Comparison of ENCODE assay signal across 4 fruit fly cellular contexts in genomic region chrX:15620439-15621227, dm6.
TF ChIP-seq lines count a peak whose summit lies in the region.

No protein-coding gene starts in this region.

- no peak for TF ChIP-seq CTCF in whole organism, embryonic (GFP tag; optimal IDR thresholded peaks at IDR 0.05; lab: Kevin White, UChicago)

TF ChIP-seq in whole organism, adult, 20 proteins besides CTCF, POLR2A, EP300 and RAD21:
- TF ChIP-seq pad (GFP tag; optimal IDR thresholded peaks at IDR 0.05; lab: Kevin White, UChicago) (no peak), cic (GFP tag; optimal IDR thresholded peaks at IDR 0.05; lab: Kevin White, UChicago) (no peak), CG5204 (GFP tag; optimal IDR thresholded peaks at IDR 0.05; lab: Kevin White, UChicago) (no peak), Mnt (GFP tag; optimal IDR thresholded peaks at IDR 0.05; lab: Kevin White, UChicago) (no peak), kay (GFP tag; lab: Kevin White, UChicago; ENCODE audit: borderline replicate concordance) (peak; percentile 20)

TF ChIP-seq in whole organism, embryonic, 481 proteins besides CTCF, POLR2A, EP300 and RAD21:
- TF ChIP-seq klu (GFP tag; IDR thresholded peaks at IDR 0.05; lab: Robert Waterston, UW): no peak
- TF ChIP-seq Atf3 (GFP tag; optimal IDR thresholded peaks at IDR 0.05; lab: Kevin White, UChicago): no peak
- peak; percentile 26 for TF ChIP-seq CG11504 (tag; optimal IDR thresholded peaks at IDR 0.05; lab: Kevin White, UChicago)
- no peak for TF ChIP-seq Mrtf (GFP tag; IDR thresholded peaks at IDR 0.05; lab: Robert Waterston, UW)
- TF ChIP-seq CG15696 (tag; optimal IDR thresholded peaks at IDR 0.05; lab: Kevin White, UChicago): no peak
- TF ChIP-seq bsh (GFP tag; optimal IDR thresholded peaks at IDR 0.05; lab: Kevin White, UChicago): peak in 1 of 2 experiments; percentile 54
- TF ChIP-seq wdn (GFP tag; IDR thresholded peaks at IDR 0.05; lab: Robert Waterston, UW): no peak
- TF ChIP-seq Dp (GFP tag; optimal IDR thresholded peaks at IDR 0.05; lab: Kevin White, UChicago): no peak
- no peak for TF ChIP-seq ewg (GFP tag; optimal IDR thresholded peaks at IDR 0.05; lab: Kevin White, UChicago)
- TF ChIP-seq CG4360 (GFP tag; IDR thresholded peaks at IDR 0.05; lab: Robert Waterston, UW): peak; percentile 34; the same call in 1 of the 2 replicates
- TF ChIP-seq CG12744 (GFP tag; optimal IDR thresholded peaks at IDR 0.05; lab: Kevin White, UChicago): no peak
- no peak for TF ChIP-seq CG15011 (GFP tag; optimal IDR thresholded peaks at IDR 0.05; lab: Kevin White, UChicago)
- no peak for TF ChIP-seq CG7928 (GFP tag; optimal IDR thresholded peaks at IDR 0.05; lab: Kevin White, UChicago)
- no peak for TF ChIP-seq CG12942 (GFP tag; optimal IDR thresholded peaks at IDR 0.05; lab: Kevin White, UChicago)
- peak; percentile 61 for TF ChIP-seq Drgx (GFP tag; IDR thresholded peaks at IDR 0.05; lab: Robert Waterston, UW)
- no peak for TF ChIP-seq CG17802 (tag; optimal IDR thresholded peaks at IDR 0.05; lab: Kevin White, UChicago)
- no peak for TF ChIP-seq CG15073 (GFP tag; optimal IDR thresholded peaks at IDR 0.05; lab: Kevin White, UChicago)
- no peak for TF ChIP-seq toy (GFP tag; IDR thresholded peaks at IDR 0.05; lab: Robert Waterston, UW)
- TF ChIP-seq CG13624 (GFP tag; optimal IDR thresholded peaks at IDR 0.05; lab: Kevin White, UChicago): no peak
- TF ChIP-seq CG18262 (tag; optimal IDR thresholded peaks at IDR 0.05; lab: Kevin White, UChicago): no peak
- no peak for TF ChIP-seq tap (tag; optimal IDR thresholded peaks at IDR 0.05; lab: Kevin White, UChicago)
- no peak for TF ChIP-seq Myb (GFP tag; optimal IDR thresholded peaks at IDR 0.05; lab: Kevin White, UChicago)
- TF ChIP-seq sqz (GFP tag; optimal IDR thresholded peaks at IDR 0.05; lab: Kevin White, UChicago): no peak
- no peak for TF ChIP-seq CG1603 (tag; optimal IDR thresholded peaks at IDR 0.05; lab: Kevin White, UChicago)
- TF ChIP-seq CoRest (tag; optimal IDR thresholded peaks at IDR 0.05; lab: Kevin White, UChicago): no peak
- no peak for TF ChIP-seq fd96Cb (tag; optimal IDR thresholded peaks at IDR 0.05; lab: Kevin White, UChicago)
- TF ChIP-seq CG30431 (GFP tag; optimal IDR thresholded peaks at IDR 0.05; lab: Kevin White, UChicago): no peak
- peak; percentile 4 for TF ChIP-seq nom (GFP tag; optimal IDR thresholded peaks at IDR 0.05; lab: Kevin White, UChicago)
- TF ChIP-seq gfzf (GFP tag; optimal IDR thresholded peaks at IDR 0.05; lab: Kevin White, UChicago): no peak
- peak; percentile 94 for TF ChIP-seq CG8359 (GFP tag; optimal IDR thresholded peaks at IDR 0.05; lab: Kevin White, UChicago; ENCODE audit: borderline replicate concordance)

TF ChIP-seq in whole organism, prepupa, 60 proteins besides CTCF, POLR2A, EP300 and RAD21 (continues in another document):
- TF ChIP-seq CG32006 (GFP tag; optimal IDR thresholded peaks at IDR 0.05; lab: Kevin White, UChicago): peak; percentile 28
- TF ChIP-seq esn (GFP tag; optimal IDR thresholded peaks at IDR 0.05; lab: Kevin White, UChicago): no peak
- TF ChIP-seq CG7368 (GFP tag; optimal IDR thresholded peaks at IDR 0.05; lab: Kevin White, UChicago): no peak
- TF ChIP-seq dac (GFP tag; optimal IDR thresholded peaks at IDR 0.05; lab: Kevin White, UChicago): no peak
- no peak for TF ChIP-seq CG11762 (GFP tag; optimal IDR thresholded peaks at IDR 0.05; lab: Kevin White, UChicago; ENCODE audit: insufficient read depth)
- TF ChIP-seq fkh (GFP tag; optimal IDR thresholded peaks at IDR 0.05; lab: Kevin White, UChicago): no peak
- TF ChIP-seq ss (GFP tag; optimal IDR thresholded peaks at IDR 0.05; lab: Kevin White, UChicago): peak; percentile 75 to 92
- no peak for TF ChIP-seq CG3032 (tag; optimal IDR thresholded peaks at IDR 0.05; lab: Kevin White, UChicago)
- TF ChIP-seq Ets96B (tag; optimal IDR thresholded peaks at IDR 0.05; lab: Kevin White, UChicago): peak; percentile 24
- peak; percentile 19 for TF ChIP-seq CG1621 (tag; optimal IDR thresholded peaks at IDR 0.05; lab: Kevin White, UChicago)
- no peak for TF ChIP-seq CG6792 (GFP tag; optimal IDR thresholded peaks at IDR 0.05; lab: Kevin White, UChicago)
- TF ChIP-seq CG6854 (GFP tag; optimal IDR thresholded peaks at IDR 0.05; lab: Kevin White, UChicago): no peak
- no peak for TF ChIP-seq topi (GFP tag; optimal IDR thresholded peaks at IDR 0.05; lab: Kevin White, UChicago)
- TF ChIP-seq CG11902 (GFP tag; optimal IDR thresholded peaks at IDR 0.05; lab: Kevin White, UChicago): no peak
- TF ChIP-seq CG16779 (tag; optimal IDR thresholded peaks at IDR 0.05; lab: Kevin White, UChicago): peak; percentile 13
- no peak for TF ChIP-seq CG10669 (GFP tag; optimal IDR thresholded peaks at IDR 0.05; lab: Kevin White, UChicago)
- no peak for TF ChIP-seq acj6 (GFP tag; optimal IDR thresholded peaks at IDR 0.05; lab: Kevin White, UChicago)
- no peak for TF ChIP-seq Smox (GFP tag; optimal IDR thresholded peaks at IDR 0.05; lab: Kevin White, UChicago)
- TF ChIP-seq Hr4 (GFP tag; optimal IDR thresholded peaks at IDR 0.05; lab: Kevin White, UChicago): no peak
- TF ChIP-seq salr (GFP tag; optimal IDR thresholded peaks at IDR 0.05; lab: Kevin White, UChicago): peak in 1 of 2 experiments; percentile 12
- TF ChIP-seq Sox14 (GFP tag; optimal IDR thresholded peaks at IDR 0.05; lab: Kevin White, UChicago): no peak
- no peak for TF ChIP-seq fd59A (GFP tag; optimal IDR thresholded peaks at IDR 0.05; lab: Kevin White, UChicago)
- no peak for TF ChIP-seq CG4318 (GFP tag; optimal IDR thresholded peaks at IDR 0.05; lab: Kevin White, UChicago)
- no peak for TF ChIP-seq Gug (GFP tag; IDR thresholded peaks at IDR 0.05; lab: Robert Waterston, UW)
- no peak for TF ChIP-seq CG10631 (GFP tag; optimal IDR thresholded peaks at IDR 0.05; lab: Kevin White, UChicago)
- TF ChIP-seq CG6808 (GFP tag; optimal IDR thresholded peaks at IDR 0.05; lab: Kevin White, UChicago): peak; percentile 59
- no peak for TF ChIP-seq Eip93F (GFP tag; optimal IDR thresholded peaks at IDR 0.05; lab: Kevin White, UChicago)
- TF ChIP-seq CG31627 (GFP tag; optimal IDR thresholded peaks at IDR 0.05; lab: Kevin White, UChicago): no peak
- no peak for TF ChIP-seq pdm3 (GFP tag; optimal IDR thresholded peaks at IDR 0.05; lab: Kevin White, UChicago)
- no peak for TF ChIP-seq Met (GFP tag; optimal IDR thresholded peaks at IDR 0.05; lab: Kevin White, UChicago)
- TF ChIP-seq OdsH (GFP tag; optimal IDR thresholded peaks at IDR 0.05; lab: Kevin White, UChicago): no peak
- no peak for TF ChIP-seq Blimp-1 (GFP tag; optimal IDR thresholded peaks at IDR 0.05; lab: Kevin White, UChicago)

TF ChIP-seq in whole organism, pupa, 21 proteins besides CTCF, POLR2A, EP300 and RAD21:
- TF ChIP-seq CG10348 (GFP tag; IDR thresholded peaks at IDR 0.05; lab: Robert Waterston, UW) (no peak), Ets98B (GFP tag; IDR thresholded peaks at IDR 0.05; lab: Robert Waterston, UW) (peak; percentile 44), CG34367 (tag; optimal IDR thresholded peaks at IDR 0.05; lab: Kevin White, UChicago) (peak; percentile 34), CG8159 (tag; optimal IDR thresholded peaks at IDR 0.05; lab: Kevin White, UChicago) (peak; percentile 33), Pif1B (GFP tag; optimal IDR thresholded peaks at IDR 0.05; lab: Kevin White, UChicago) (peak; percentile 3), CG4496 (GFP tag; IDR thresholded peaks at IDR 0.05; lab: Robert Waterston, UW) (peak; percentile 76), fd96Ca (GFP tag; IDR thresholded peaks at IDR 0.05; lab: Robert Waterston, UW) (peak; percentile 78), rn (GFP tag; IDR thresholded peaks at IDR 0.05; lab: Robert Waterston, UW) (no peak), CG32121 (GFP tag; IDR thresholded peaks at IDR 0.05; lab: Robert Waterston, UW) (peak; percentile 64), CG12605 (GFP tag; IDR thresholded peaks at IDR 0.05; lab: Robert Waterston, UW) (peak; percentile 75; the same call in 1 of the 2 replicates), CG9948 (tag; optimal IDR thresholded peaks at IDR 0.05; lab: Kevin White, UChicago) (no peak), CG15710 (tag; optimal IDR thresholded peaks at IDR 0.05; lab: Kevin White, UChicago) (peak; percentile 35), CG8301 (tag; optimal IDR thresholded peaks at IDR 0.05; lab: Kevin White, UChicago) (peak; percentile 52), EcR (GFP tag; optimal IDR thresholded peaks at IDR 0.05; lab: Kevin White, UChicago) (no peak), CG17806 (tag; optimal IDR thresholded peaks at IDR 0.05; lab: Kevin White, UChicago) (peak; percentile 6), CG13204 (GFP tag; optimal IDR thresholded peaks at IDR 0.05; lab: Kevin White, UChicago) (peak; percentile 57), D1 (tag; optimal IDR thresholded peaks at IDR 0.05; lab: Kevin White, UChicago) (no peak), Snoo (tag; optimal IDR thresholded peaks at IDR 0.05; lab: Kevin White, UChicago) (no peak), Pif1A (GFP tag; optimal IDR thresholded peaks at IDR 0.05; lab: Kevin White, UChicago) (peak; percentile 4), CG14655 (GFP tag; optimal IDR thresholded peaks at IDR 0.05; lab: Kevin White, UChicago) (peak; percentile 67), gl (tag; optimal IDR thresholded peaks at IDR 0.05; lab: Kevin White, UChicago) (peak; percentile 59)
